Worm (Caenorhabditis elegans) whole organism, L4 larva: ENCODE data around the gene idpp-5.

ENCODE experiments used
- F44E2.7 ChIP-seq: fragments of 200-800 bp; sonication (Bioruptor generic); IDR thresholded peaks from 2 replicates; pipeline ENCODE4 v2.1.2; 2022; ENCODE audit warnings: missing genetic modification characterization, missing compliant biosample characterization
- F49E8.2 ChIP-seq: sonication (generic microtip); optimal IDR thresholded peaks from 2 replicates; lab custom pipeline; 2016; ENCODE audit warnings: missing compliant biosample characterization, mild to moderate bottlenecking, missing genetic modification characterization, borderline replicate concordance
- Y48G9A.11 ChIP-seq: fragments of 200-800 bp; sonication (Bioruptor generic); IDR thresholded peaks from 2 replicates; pipeline ENCODE4 v1.3.6; 2022; ENCODE audit warnings: missing genetic modification reagents, missing genetic modification characterization, missing compliant biosample characterization
- Y5F2A.4 ChIP-seq: fragments of 200-800 bp; sonication (Bioruptor generic); optimal IDR thresholded peaks from 2 replicates; lab custom pipeline; 2018; ENCODE audit warnings: mild to moderate bottlenecking, missing genetic modification characterization, missing compliant biosample characterization
- ZK337.2 ChIP-seq: fragments of 200-800 bp; sonication (Bioruptor generic); IDR thresholded peaks from 2 replicates; pipeline ENCODE4 v1.3.6; 2022; ENCODE audit warnings: missing genetic modification reagents, missing genetic modification characterization, missing compliant biosample characterization
- aha-1 ChIP-seq: fragments of 150-350 bp; peaks from one replicate; lab custom pipeline; 2014; ENCODE audit warnings: missing biosample characterization, missing genetic modification characterization
- arid-1 ChIP-seq: fragments of 200-800 bp; sonication (Bioruptor generic); conservative IDR thresholded peaks from 2 replicates; pipeline ENCODE4 v1.3.6; 2022; ENCODE audit warnings: missing genetic modification reagents, missing genetic modification characterization, missing compliant biosample characterization
- ceh-28 ChIP-seq: fragments of 150-350 bp; optimal IDR thresholded peaks from 2 replicates; lab custom pipeline; 2014; ENCODE audit warnings: missing biosample characterization, missing genetic modification reagents, missing genetic modification characterization
- ceh-32 ChIP-seq: sonication (generic microtip); optimal IDR thresholded peaks from 2 replicates; lab custom pipeline; 2016; ENCODE audit warnings: mild to moderate bottlenecking, missing genetic modification characterization, missing compliant biosample characterization; ENCODE audit not compliant: poor library complexity
- ceh-44 ChIP-seq: fragments of 200-800 bp; sonication (Bioruptor generic); IDR thresholded peaks from 2 replicates; pipeline ENCODE4 v1.3.6; 2022; ENCODE audit warnings: missing genetic modification reagents, missing genetic modification characterization, missing compliant biosample characterization
- ces-1 ChIP-seq: fragments of 150-350 bp; sonication (generic microtip); optimal IDR thresholded peaks from 4 replicates; lab custom pipeline; 2014; ENCODE audit warnings: missing biosample characterization, missing genetic modification reagents, missing genetic modification characterization
- cey-2 ChIP-seq: sonication (generic microtip); optimal IDR thresholded peaks from 3 replicates; lab custom pipeline; 2017; ENCODE audit warnings: missing genetic modification characterization, mild to moderate bottlenecking, missing compliant biosample characterization, antibody characterized with exemption, borderline replicate concordance; ENCODE audit not compliant: insufficient read depth
- daf-16 ChIP-seq, 3 experiments: sonication (generic microtip); optimal IDR thresholded peaks; 2 replicates each; lab custom pipeline; 2016 to 2017; ENCODE audit warnings: missing genetic modification characterization in 3 of 3, missing genetic modification reagents in 3 of 3, mild to moderate bottlenecking in 2 of 3, missing compliant biosample characterization in 2 of 3, missing biosample characterization in 1 of 3, moderate library complexity in 1 of 3
- daf-8 ChIP-seq: fragments of 200-800 bp; sonication (Bioruptor generic); IDR thresholded peaks from 2 replicates; pipeline ENCODE4 v1.3.6; 2022; ENCODE audit warnings: missing genetic modification characterization, missing compliant biosample characterization
- dve-1 ChIP-seq: sonication (generic microtip); optimal IDR thresholded peaks from 2 replicates; lab custom pipeline; 2017; ENCODE audit warnings: antibody characterized with exemption, mild to moderate bottlenecking, missing genetic modification characterization, missing compliant biosample characterization; ENCODE audit not compliant: insufficient read depth
- fkh-10 ChIP-seq: fragments of 150-350 bp; optimal IDR thresholded peaks from 2 replicates; lab custom pipeline; 2014; ENCODE audit warnings: missing biosample characterization, missing genetic modification reagents, missing genetic modification characterization
- fos-1 ChIP-seq: fragments of 150-350 bp; optimal IDR thresholded peaks from 2 replicates; lab custom pipeline; 2014; ENCODE audit warnings: missing biosample characterization, missing genetic modification characterization
- hlh-11 ChIP-seq: fragments of 200-800 bp; sonication (Bioruptor generic); optimal IDR thresholded peaks from 2 replicates; lab custom pipeline; 2018; ENCODE audit warnings: mild to moderate bottlenecking, missing genetic modification characterization, missing compliant biosample characterization
- hlh-30 ChIP-seq: sonication (generic microtip); optimal IDR thresholded peaks from 2 replicates; lab custom pipeline; 2017; ENCODE audit warnings: antibody characterized with exemption, mild to moderate bottlenecking, missing genetic modification characterization, missing compliant biosample characterization; ENCODE audit not compliant: insufficient read depth
- hmg-1.1 ChIP-seq: fragments of 200-800 bp; sonication (Bioruptor generic); IDR thresholded peaks from 2 replicates; pipeline ENCODE4 v1.3.6; 2022; ENCODE audit warnings: missing genetic modification reagents, missing genetic modification characterization, missing compliant biosample characterization
- lim-7 ChIP-seq: fragments of 200-800 bp; sonication (Bioruptor generic); IDR thresholded peaks from 2 replicates; pipeline ENCODE4 v1.3.6; 2022; ENCODE audit warnings: missing genetic modification characterization, missing compliant biosample characterization
- lin-15B ChIP-seq: fragments of 150-350 bp; sonication (generic microtip); optimal IDR thresholded peaks from 3 replicates; lab custom pipeline; 2014; ENCODE audit warnings: missing biosample characterization, missing genetic modification characterization
- lin-38 ChIP-seq: fragments of 200-800 bp; sonication (Bioruptor generic); IDR thresholded peaks from 2 replicates; pipeline ENCODE4 v1.3.6; 2022; ENCODE audit warnings: missing genetic modification reagents, missing genetic modification characterization, missing compliant biosample characterization
- lsy-2 ChIP-seq, 2 experiments: fragments of 150-350 bp in 1 of 2; sonication (generic microtip) in 1 of 2; optimal IDR thresholded peaks; 2 replicates each; lab custom pipeline; 2014 to 2017; ENCODE audit warnings: missing biosample characterization in 2 of 2, missing genetic modification characterization in 2 of 2
- mdl-1 ChIP-seq, 2 experiments: fragments of 150-350 bp in 1 of 2; sonication (generic microtip) in 1 of 2; optimal IDR thresholded peaks; 2 replicates each; lab custom pipeline; 2014 to 2017; ENCODE audit warnings: missing biosample characterization in 2 of 2, missing genetic modification characterization in 2 of 2
- mep-1 ChIP-seq: fragments of 150-350 bp; sonication (generic microtip); optimal IDR thresholded peaks from 3 replicates; lab custom pipeline; 2014; ENCODE audit warnings: missing biosample characterization, missing genetic modification characterization
- mxl-2 ChIP-seq: fragments of 200-800 bp; sonication (Bioruptor generic); conservative IDR thresholded peaks from 2 replicates; pipeline ENCODE4 v1.3.6; 2022; ENCODE audit warnings: missing genetic modification reagents, missing genetic modification characterization, missing compliant biosample characterization
- mxl-3 ChIP-seq: fragments of 200-800 bp; sonication (Bioruptor generic); optimal IDR thresholded peaks from 2 replicates; lab custom pipeline; 2018; ENCODE audit warnings: mild to moderate bottlenecking, missing genetic modification characterization, missing compliant biosample characterization
- nhr-237 ChIP-seq: sonication (generic microtip); optimal IDR thresholded peaks from 2 replicates; lab custom pipeline; 2017; ENCODE audit warnings: missing biosample characterization, missing genetic modification characterization
- nhr-28 ChIP-seq: fragments of 150-350 bp; optimal IDR thresholded peaks from 2 replicates; lab custom pipeline; 2014; ENCODE audit warnings: missing biosample characterization, missing genetic modification characterization
- nhr-41 ChIP-seq: fragments of 200-800 bp; sonication (Bioruptor generic); IDR thresholded peaks from 2 replicates; pipeline ENCODE4 v1.3.6; 2022; ENCODE audit warnings: missing genetic modification reagents, missing genetic modification characterization, missing compliant biosample characterization
- nhr-6 ChIP-seq: fragments of 150-350 bp; optimal IDR thresholded peaks from 2 replicates; lab custom pipeline; 2014; ENCODE audit warnings: missing biosample characterization, missing genetic modification characterization
- nhr-76 ChIP-seq: fragments of 150-350 bp; optimal IDR thresholded peaks from 2 replicates; lab custom pipeline; 2014; ENCODE audit warnings: missing biosample characterization, missing genetic modification characterization
- nhr-77 ChIP-seq: fragments of 150-350 bp; optimal IDR thresholded peaks from 2 replicates; lab custom pipeline; 2014; ENCODE audit warnings: missing biosample characterization, missing genetic modification characterization
- pha-4 ChIP-seq, 2 experiments: fragments of 150-350 bp in 1 of 2; fragments of 200-800 bp in 1 of 2; sonication (Bioruptor generic) in 1 of 2; IDR thresholded peaks in 1 of 2; optimal IDR thresholded peaks in 1 of 2; 2 replicates each; pipeline versions ENCODE4 v1.3.6 to Lab custom; 2014 to 2022; ENCODE audit warnings: missing genetic modification characterization in 2 of 2, missing genetic modification reagents in 2 of 2, missing biosample characterization in 1 of 2, missing compliant biosample characterization in 1 of 2
- php-3 ChIP-seq: fragments of 200-800 bp; sonication (Bioruptor generic); IDR thresholded peaks from 2 replicates; pipeline ENCODE4 v1.3.6; 2022; ENCODE audit warnings: missing genetic modification reagents, missing genetic modification characterization, missing compliant biosample characterization
- spr-3 ChIP-seq: fragments of 200-800 bp; sonication (Bioruptor generic); optimal IDR thresholded peaks from 2 replicates; lab custom pipeline; 2018; ENCODE audit warnings: mild to moderate bottlenecking, missing genetic modification characterization, missing compliant biosample characterization
- tra-1 ChIP-seq: fragments of 200-800 bp; sonication (Bioruptor generic); IDR thresholded peaks from 2 replicates; pipeline ENCODE4 v1.3.6; 2022; ENCODE audit warnings: missing genetic modification reagents, missing genetic modification characterization, missing compliant biosample characterization
- unc-62 ChIP-seq, 3 experiments: fragments of 150-350 bp in 1 of 3; sonication (generic microtip); optimal IDR thresholded peaks in 2 of 3; peaks in 1 of 3; 1 replicate in 1 of 3; 2 replicates in 2 of 3; lab custom pipeline; 2014 to 2017; ENCODE audit warnings: missing biosample characterization in 3 of 3, missing genetic modification characterization in 3 of 3, missing genetic modification reagents in 3 of 3, missing genotype in 1 of 3
- zag-1 ChIP-seq: fragments of 150-350 bp; optimal IDR thresholded peaks from 2 replicates; lab custom pipeline; 2014; ENCODE audit warnings: missing biosample characterization, missing genetic modification characterization
- zip-2 ChIP-seq: fragments of 150-350 bp; optimal IDR thresholded peaks from 2 replicates; lab custom pipeline; 2014; ENCODE audit warnings: missing biosample characterization, missing genetic modification characterization

The idpp-5 gene

DNA sequence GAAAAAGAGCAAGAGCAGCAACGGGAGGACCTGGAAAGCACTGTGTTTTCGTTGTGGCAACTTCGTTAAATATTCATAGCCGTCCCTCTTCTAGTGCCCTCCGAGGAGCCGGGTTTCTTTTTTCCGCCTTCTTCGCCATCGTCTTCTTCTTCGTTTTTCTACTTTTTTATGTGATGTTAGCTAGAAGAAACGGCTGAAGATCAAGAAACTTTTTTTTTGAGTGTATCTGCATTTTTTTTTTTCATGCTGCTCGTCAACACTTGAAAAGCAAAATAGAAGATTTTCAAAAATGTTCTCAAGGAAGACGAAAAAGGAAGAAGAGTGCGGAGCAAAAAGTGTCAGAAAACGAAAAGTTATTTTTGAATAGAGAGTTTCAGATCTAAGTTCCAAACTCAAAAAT lies 34.7 kb upstream of the idpp-5 start:
- TF ChIP-seq lsy-2 (tag; optimal IDR thresholded peaks at IDR 0.05; lab: Kevin White, UChicago): no peak
- TF ChIP-seq arid-1 (GFP tag; lab: Robert Waterston, UW): no peak
- TF ChIP-seq nhr-237 (tag; lab: Kevin White, UChicago): no peak
- TF ChIP-seq spr-3 (GFP tag; lab: Kevin White, UChicago): no peak
- peak; percentile 75 for TF ChIP-seq fkh-10

DNA sequence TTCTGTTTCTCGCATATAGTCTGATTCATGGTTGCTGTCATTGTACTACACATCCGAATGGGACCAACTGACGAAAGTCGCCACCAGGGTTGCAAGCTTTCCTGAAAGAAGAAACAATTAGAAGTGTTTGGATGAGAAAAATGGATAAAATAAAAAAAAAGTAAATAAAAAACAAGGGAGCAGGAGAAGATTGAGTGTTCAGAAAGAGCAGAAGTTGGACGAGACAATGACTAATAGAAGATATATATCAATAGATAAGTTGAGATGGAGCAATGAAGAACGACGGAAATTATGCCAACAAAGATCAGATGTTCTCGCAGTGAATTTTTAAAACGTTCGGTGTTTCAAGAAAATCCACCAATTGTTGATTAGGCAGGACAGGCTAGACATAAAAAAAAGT lies 34.2 kb upstream of the idpp-5 start, which contains the start of gene fkh-9:
Gene fkh-9, minus strand, starts transcription at position 101 of the 400 bp plus-strand sequence.
- no peak for TF ChIP-seq cey-2 (tag; lab: Kevin White, UChicago)
- TF ChIP-seq nhr-77 (tag; lab: Kevin White, UChicago): no peak
- TF ChIP-seq daf-16 (GFP tag; optimal IDR thresholded peaks at IDR 0.05; lab: Kevin White, UChicago): peak in 1 of 2 experiments; percentile 29
- TF ChIP-seq daf-16 (tag; optimal IDR thresholded peaks at IDR 0.05; lab: Kevin White, UChicago): no peak

DNA sequence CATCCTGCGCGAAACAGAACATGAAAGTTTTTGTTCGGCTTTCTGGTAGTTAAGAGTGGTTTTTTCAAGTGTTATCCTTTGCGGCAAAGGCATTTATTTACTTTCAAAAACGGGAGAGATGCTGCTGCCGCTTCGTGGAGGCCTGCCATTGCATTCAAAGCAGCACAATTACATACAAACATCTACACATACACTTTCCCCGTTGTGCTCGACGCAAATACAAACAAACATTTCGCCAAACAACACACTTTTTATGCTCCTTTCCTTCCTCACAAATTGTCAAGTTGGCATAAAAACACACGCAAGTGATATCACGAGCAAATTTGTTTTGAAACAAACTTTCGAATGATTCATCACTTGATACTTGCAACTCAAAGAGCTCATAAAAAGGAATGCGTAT lies 33.6 kb upstream of the idpp-5 start:
- TF ChIP-seq dve-1 (tag; lab: Kevin White, UChicago): peak; percentile 28
- peak; percentile 16 for TF ChIP-seq hlh-30 (tag; lab: Kevin White, UChicago)
- TF ChIP-seq pha-4 (GFP tag; IDR thresholded peaks at IDR 0.05; lab: Robert Waterston, UW): peak; percentile 28; the same call in 1 of the 2 replicates
- peak; percentile 21 for TF ChIP-seq pha-4 (tag; optimal IDR thresholded peaks at IDR 0.05; lab: Kevin White, UChicago)
- TF ChIP-seq daf-16 (GFP tag; optimal IDR thresholded peaks at IDR 0.05; lab: Kevin White, UChicago): peak in 1 of 2 experiments; percentile 11
- peak; percentile 95 for TF ChIP-seq daf-16 (tag; optimal IDR thresholded peaks at IDR 0.05; lab: Kevin White, UChicago)
- TF ChIP-seq nhr-6: peak; percentile 44
- no peak for TF ChIP-seq F44E2.7 (GFP tag; lab: Robert Waterston, UW)
- peak; percentile 38 for TF ChIP-seq hlh-11
- peak in 1 of 2 experiments; percentile 8 for TF ChIP-seq mdl-1 (tag; optimal IDR thresholded peaks at IDR 0.05; lab: Kevin White, UChicago)
- peak; percentile 21 for TF ChIP-seq mep-1 (tag; lab: Kevin White, UChicago)
- 0 out of 2 replicates have a peak, but pooled peaks have one; percentile 30 for TF ChIP-seq php-3 (GFP tag; lab: Robert Waterston, UW)
- no peak for TF ChIP-seq nhr-76
- peak; percentile 32 for TF ChIP-seq nhr-28 (tag; lab: Kevin White, UChicago)
- TF ChIP-seq zag-1: no peak

ce11 chrX:3824907-3825689 lies 32.5 kb upstream of the idpp-5 start:
- TF ChIP-seq hmg-1.1 (GFP tag; lab: Robert Waterston, UW) (no peak), nhr-28 (tag; lab: Kevin White, UChicago) (peak; percentile 32), nhr-41 (GFP tag; lab: Robert Waterston, UW) (no peak), ces-1 (GFP tag; lab: Kevin White, UChicago) (no peak), zip-2 (tag; lab: Kevin White, UChicago) (no peak), unc-62 (GFP tag; optimal IDR thresholded peaks at IDR 0.05 in 1 of 2; lab: Kevin White, UChicago) (peak in 1 of 2 experiments; percentile 95), unc-62 (tag; optimal IDR thresholded peaks at IDR 0.05; lab: Kevin White, UChicago) (no peak), tra-1 (no peak), pha-4 (GFP tag; IDR thresholded peaks at IDR 0.05; lab: Robert Waterston, UW) (0 out of 2 replicates have a peak, but pooled peaks have one; percentile 9), pha-4 (tag; optimal IDR thresholded peaks at IDR 0.05; lab: Kevin White, UChicago) (no peak), mxl-2 (no peak), ceh-32 (tag; lab: Kevin White, UChicago) (no peak), Y48G9A.11 (GFP tag; lab: Robert Waterston, UW) (no peak), lim-7 (GFP tag; lab: Robert Waterston, UW) (no peak), mxl-3 (GFP tag; lab: Kevin White, UChicago) (no peak), ceh-44 (GFP tag; lab: Robert Waterston, UW) (no peak), F49E8.2 (no peak), lin-38 (no peak), fos-1 (tag; lab: Kevin White, UChicago) (no peak), daf-8 (no peak), aha-1 (tag; lab: Kevin White, UChicago) (no peak), F44E2.7 (GFP tag; lab: Robert Waterston, UW) (no peak), ceh-28 (tag; lab: Kevin White, UChicago) (no peak), lin-15B (tag; lab: Kevin White, UChicago) (no peak), ZK337.2 (GFP tag; lab: Robert Waterston, UW) (no peak), Y5F2A.4 (GFP tag; lab: Kevin White, UChicago) (no peak), daf-16 (GFP tag; optimal IDR thresholded peaks at IDR 0.05; lab: Kevin White, UChicago) (no peak), daf-16 (tag; optimal IDR thresholded peaks at IDR 0.05; lab: Kevin White, UChicago) (peak; percentile 49)
